Worm (Caenorhabditis elegans): Measurements from ENCODE around the gene ZC196.8.

DNA sequence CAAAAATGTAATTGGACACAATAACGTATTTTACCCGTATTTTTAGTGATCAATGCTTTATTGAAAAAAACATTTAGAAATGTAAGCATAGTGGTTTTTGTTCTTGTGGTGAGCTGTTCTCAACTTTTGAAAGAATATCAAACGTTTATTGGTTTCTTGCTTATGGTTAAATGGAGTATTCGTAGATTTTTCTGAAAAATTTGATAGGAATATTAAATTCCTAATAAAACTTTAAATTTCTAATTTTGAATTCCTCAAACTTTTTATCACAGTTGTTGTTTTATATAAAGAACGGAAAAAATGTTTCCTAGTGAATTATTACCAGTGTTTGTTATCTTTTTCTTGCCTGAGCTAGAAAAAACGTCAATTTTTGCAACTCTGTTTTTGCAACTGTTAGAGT lies 31.3 kb upstream of the ZC196.8 start, which contains the start of gene B0507.5:
- TF ChIP-seq him-1 (tag; optimal IDR thresholded peaks at IDR 0.05) (no peak), W03F9.2 (tag; optimal IDR thresholded peaks at IDR 0.05) (no peak), dao-5 (tag; optimal IDR thresholded peaks at IDR 0.05) (no peak)

Measured in whole organism, L4/young adult.